Worm (Caenorhabditis elegans): ENCODE data around the gene fbxa-69.

DNA sequence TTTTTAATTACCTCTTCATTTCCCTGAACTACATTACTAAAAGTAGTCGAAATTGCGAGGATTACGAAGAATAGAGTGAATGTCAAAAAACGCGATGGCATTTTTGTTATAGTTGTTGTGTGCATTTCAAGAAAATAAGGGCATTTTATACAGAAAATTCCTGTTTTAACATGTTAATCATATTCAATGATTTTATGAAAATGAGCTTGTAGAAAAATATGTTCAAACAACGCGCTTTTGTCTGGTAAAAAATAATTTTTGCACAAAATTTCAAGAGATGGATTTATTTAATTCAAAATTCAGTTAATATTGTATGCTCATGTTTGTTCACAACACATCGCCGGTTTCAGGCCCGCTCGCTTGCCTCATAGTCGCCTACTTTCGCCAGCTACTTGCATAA lies 17.7 kb downstream of the fbxa-69 start, which contains the start of gene T26E4.10:
- TF ChIP-seq unc-62 (GFP tag; optimal IDR thresholded peaks at IDR 0.05), result no peak
- no peak for TF ChIP-seq flh-1 (GFP tag; optimal IDR thresholded peaks at IDR 0.05)
- no peak for TF ChIP-seq mls-2 (tag; optimal IDR thresholded peaks at IDR 0.05)
- TF ChIP-seq ham-2 (GFP tag; optimal IDR thresholded peaks at IDR 0.05), result no peak
- TF ChIP-seq nhr-2 (tag; optimal IDR thresholded peaks at IDR 0.05), result no peak

Measured in whole organism, mixed stage, embryonic.